Fruit fly (Drosophila melanogaster): ENCODE measurements around the gene Trmt61.

The Trmt61 gene

DNA sequence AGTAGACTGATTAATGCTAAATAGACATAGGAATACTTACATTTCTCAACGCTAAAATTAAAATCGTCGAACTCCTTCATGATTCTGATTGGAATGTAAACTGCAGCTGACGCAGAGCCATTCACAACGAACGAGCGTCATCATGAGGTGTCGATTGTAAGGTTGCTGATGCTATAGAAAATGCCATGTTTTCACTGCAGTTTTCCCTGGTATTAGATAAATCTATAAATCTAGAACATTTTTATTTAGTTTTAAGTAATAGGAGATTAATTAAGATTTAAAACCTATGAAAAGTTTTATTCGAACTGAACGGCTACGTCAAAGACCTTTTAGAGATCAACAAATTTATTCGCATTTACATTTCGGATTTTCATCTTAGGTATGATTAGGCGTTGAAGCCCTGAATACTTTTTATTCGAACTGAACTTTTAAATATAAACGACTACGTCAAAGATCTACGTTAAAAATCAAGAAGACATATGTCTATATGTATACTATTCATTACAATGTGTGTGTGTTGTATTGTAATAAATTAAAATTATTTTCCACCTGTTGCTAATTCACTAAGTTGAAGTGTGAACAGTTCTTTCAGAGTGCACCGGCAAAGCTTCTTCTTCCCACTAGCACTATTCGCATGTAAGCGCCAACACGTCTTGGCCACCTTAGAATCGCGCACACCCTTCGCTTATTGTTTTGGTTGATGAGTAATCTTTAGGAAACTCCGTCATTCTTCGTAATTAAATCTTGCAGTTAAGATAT is 7.0 kb upstream of the Trmt61 start, which contains the start of the genes Exo84 and Vps2 (continued):
- TF ChIP-seq CG6272 (GFP tag; IDR thresholded peaks at IDR 0.05) (0 out of 2 replicates have a peak, but pooled peaks have one; percentile 28), sna (GFP tag; IDR thresholded peaks at IDR 0.05; ENCODE audit: partially characterized antibody) (no peak), TFAM (GFP tag; optimal IDR thresholded peaks at IDR 0.05) (no peak), nerfin-2 (GFP tag; IDR thresholded peaks at IDR 0.05; ENCODE audit: partially characterized antibody) (no peak), psq (GFP tag; optimal IDR thresholded peaks at IDR 0.05) (no peak), MBD-R2 (GFP tag; IDR thresholded peaks at IDR 0.05) (peak; percentile 58), Nf-YB (GFP tag; optimal IDR thresholded peaks at IDR 0.05) (no peak), CG11723 (GFP tag; optimal IDR thresholded peaks at IDR 0.05) (no peak), hkb (optimal IDR thresholded peaks at IDR 0.05) (no peak), hkb (GFP tag; IDR thresholded peaks at IDR 0.05) (no peak), MTF-1 (GFP tag; optimal IDR thresholded peaks at IDR 0.05; ENCODE audit: borderline replicate concordance) (no peak), CG7963 (GFP tag; IDR thresholded peaks at IDR 0.05; ENCODE audit: partially characterized antibody) (no peak), CG5245 (GFP tag; optimal IDR thresholded peaks at IDR 0.05) (no peak), trem (tag; optimal IDR thresholded peaks at IDR 0.05) (peak; percentile 31), CG14667 (GFP tag; IDR thresholded peaks at IDR 0.05) (peak; percentile 50; the same call in 1 of the 2 replicates), dm (GFP tag; optimal IDR thresholded peaks at IDR 0.05) (no peak), kah (GFP tag; optimal IDR thresholded peaks at IDR 0.05) (peak; percentile 87), CG12155 (GFP tag; optimal IDR thresholded peaks at IDR 0.05) (peak; percentile 6), odd (GFP tag; optimal IDR thresholded peaks at IDR 0.05) (no peak), CG10979 (tag; optimal IDR thresholded peaks at IDR 0.05) (no peak), chn (GFP tag; optimal IDR thresholded peaks at IDR 0.05) (peak; percentile 4), Awh (GFP tag; IDR thresholded peaks at IDR 0.05) (no peak), CG31224 (GFP tag; IDR thresholded peaks at IDR 0.05) (peak; percentile 29; the same call in 1 of the 2 replicates), sqz (GFP tag; optimal IDR thresholded peaks at IDR 0.05) (no peak), Ada2b (GFP tag; IDR thresholded peaks at IDR 0.05) (no peak), CG30431 (GFP tag; optimal IDR thresholded peaks at IDR 0.05) (peak; percentile 47), CG3065 (GFP tag; optimal IDR thresholded peaks at IDR 0.05) (no peak), CG15696 (tag; optimal IDR thresholded peaks at IDR 0.05) (peak; percentile 61), CG4707 (GFP tag; optimal IDR thresholded peaks at IDR 0.05) (no peak), Hmx (GFP tag; optimal IDR thresholded peaks at IDR 0.05) (peak; percentile 37), peb (GFP tag; IDR thresholded peaks at IDR 0.05) (no peak), CG2875 (GFP tag; optimal IDR thresholded peaks at IDR 0.05) (no peak), tin (GFP tag; optimal IDR thresholded peaks at IDR 0.05) (peak; percentile 62), klu (GFP tag; IDR thresholded peaks at IDR 0.05) (peak; percentile 23; the same call in 1 of the 2 replicates), CG9727 (GFP tag; optimal IDR thresholded peaks at IDR 0.05) (peak; percentile 66), CG6175 (GFP tag; IDR thresholded peaks at IDR 0.05) (no peak), tgo (GFP tag; IDR thresholded peaks at IDR 0.05) (peak; percentile 30; the same call in 1 of the 3 replicates), CG34376 (GFP tag; optimal IDR thresholded peaks at IDR 0.05) (no peak), repo (GFP tag; optimal IDR thresholded peaks at IDR 0.05) (no peak), jigr1 (GFP tag; IDR thresholded peaks at IDR 0.05) (no peak), her (GFP tag; optimal IDR thresholded peaks at IDR 0.05) (no peak), CG8290 (GFP tag; optimal IDR thresholded peaks at IDR 0.05) (no peak), CG8290 (tag; optimal IDR thresholded peaks at IDR 0.05) (peak in 1 of 2 experiments; percentile 14), Dip3 (GFP tag; optimal IDR thresholded peaks at IDR 0.05) (peak; percentile 16), fu2 (GFP tag; optimal IDR thresholded peaks at IDR 0.05) (peak; percentile 14), ato (GFP tag; IDR thresholded peaks at IDR 0.05; ENCODE audit: partially characterized antibody) (no peak), CG2678 (tag; optimal IDR thresholded peaks at IDR 0.05) (no peak), Lim3 (GFP tag; IDR thresholded peaks at IDR 0.05) (no peak), CG4424 (GFP tag; optimal IDR thresholded peaks at IDR 0.05) (peak; percentile 42), Dfd (GFP tag; optimal IDR thresholded peaks at IDR 0.05) (no peak), zfh1 (GFP tag; IDR thresholded peaks at IDR 0.05) (no peak)
